Fruit fly (Drosophila melanogaster) whole organism, wandering third instar larva: Measurements from ENCODE around the gene CG14234.

Source experiments
- Abd-B ChIP-seq: fragments of >200 bp; optimal IDR thresholded peaks from 2 replicates; lab custom pipeline; 2017; ENCODE audit warnings: missing biosample characterization, missing genetic modification characterization
- CG32264 ChIP-seq: fragments of 200-800 bp; sonication (Bioruptor generic); optimal IDR thresholded peaks from 2 replicates; lab custom pipeline; 2016; ENCODE audit warnings: missing biosample characterization, missing genetic modification characterization
- CG9705 ChIP-seq: fragments of 200-800 bp; sonication (Bioruptor generic); optimal IDR thresholded peaks from 2 replicates; lab custom pipeline; 2018; ENCODE audit warnings: missing biosample characterization, mild to moderate bottlenecking, missing genetic modification characterization
- CrebA ChIP-seq: fragments of 200-800 bp; sonication (Bioruptor generic); optimal IDR thresholded peaks from 2 replicates; lab custom pipeline; 2016; ENCODE audit warnings: missing biosample characterization, mild to moderate bottlenecking, missing genetic modification characterization, borderline replicate concordance
- Dfd ChIP-seq: fragments of >200 bp; optimal IDR thresholded peaks from 2 replicates; lab custom pipeline; 2017; ENCODE audit warnings: missing biosample characterization, missing genetic modification characterization
- Dif ChIP-seq: fragments of 200-275, 200-300 bp; sonication (Bioruptor generic); optimal IDR thresholded peaks from 2 replicates; lab custom pipeline; 2018; ENCODE audit warnings: missing biosample characterization, missing genetic modification characterization; ENCODE audit not compliant: partially characterized antibody
- GATAd ChIP-seq: sonication (Bioruptor generic); optimal IDR thresholded peaks from 2 replicates; lab custom pipeline; 2016; ENCODE audit warnings: missing biosample characterization, missing genetic modification characterization
- HLH106 ChIP-seq: fragments of 200-800 bp; optimal IDR thresholded peaks from 3 replicates; lab custom pipeline; 2019; ENCODE audit warnings: missing biosample characterization, mild to moderate bottlenecking, missing genetic modification characterization, moderate library complexity
- Hnf4 ChIP-seq: fragments of 200-800 bp; sonication (Bioruptor generic); optimal IDR thresholded peaks from 2 replicates; lab custom pipeline; 2016; ENCODE audit warnings: missing biosample characterization, mild to moderate bottlenecking, missing genetic modification characterization
- Hr78 ChIP-seq: fragments of >200 bp; optimal IDR thresholded peaks from 2 replicates; lab custom pipeline; 2017; ENCODE audit warnings: missing biosample characterization, missing genetic modification characterization
- Hr83 ChIP-seq: fragments of 200-300 bp; sonication (Bioruptor generic); optimal IDR thresholded peaks from 2 replicates; lab custom pipeline; 2016; ENCODE audit warnings: missing biosample characterization, mild to moderate bottlenecking, missing genetic modification characterization, moderate library complexity; ENCODE audit not compliant: poor library complexity, severe bottlenecking
- Jra ChIP-seq: sonication (Bioruptor generic); optimal IDR thresholded peaks from 2 replicates; lab custom pipeline; 2016; ENCODE audit warnings: missing biosample characterization, missing genetic modification characterization
- Mio ChIP-seq: sonication (Bioruptor generic); optimal IDR thresholded peaks from 2 replicates; lab custom pipeline; 2016; ENCODE audit warnings: missing biosample characterization, missing genetic modification characterization
- Myc ChIP-seq: fragments of >200 bp; optimal IDR thresholded peaks from 2 replicates; lab custom pipeline; 2017
- N ChIP-seq: fragments of >200 bp; optimal IDR thresholded peaks from 2 replicates; lab custom pipeline; 2018; ENCODE audit warnings: missing biosample characterization, missing external identifiers, missing genetic modification characterization
- OdsH ChIP-seq: fragments of 200-800 bp; sonication (Bioruptor generic); optimal IDR thresholded peaks from 2 replicates; lab custom pipeline; 2016; ENCODE audit warnings: missing biosample characterization, mild to moderate bottlenecking, missing genetic modification characterization
- Rel ChIP-seq, 2 experiments: fragments of 200-800 bp; sonication (Bioruptor generic) in 1 of 2; optimal IDR thresholded peaks; 2 replicates in 1 of 2; 3 replicates in 1 of 2; lab custom pipeline; 2016 to 2019; ENCODE audit warnings: mild to moderate bottlenecking in 2 of 2, missing biosample characterization in 2 of 2, missing genetic modification characterization in 2 of 2, moderate library complexity in 1 of 2
- Sp1 ChIP-seq: fragments of 200-800 bp; sonication (Bioruptor generic); optimal IDR thresholded peaks from 3 replicates; lab custom pipeline; 2019; ENCODE audit warnings: missing biosample characterization, mild to moderate bottlenecking, missing genetic modification characterization, moderate library complexity
- Vsx2 ChIP-seq: fragments of 200-300, 225-300 bp; sonication (Bioruptor generic); optimal IDR thresholded peaks from 2 replicates; lab custom pipeline; 2018; ENCODE audit warnings: missing biosample characterization, missing genetic modification characterization; ENCODE audit not compliant: partially characterized antibody
- br ChIP-seq: fragments of 200-800 bp; sonication (Bioruptor generic); optimal IDR thresholded peaks from 2 replicates; lab custom pipeline; 2016; ENCODE audit warnings: missing biosample characterization, missing genetic modification characterization
- brk ChIP-seq: fragments of 200-800 bp; sonication (Bioruptor generic); optimal IDR thresholded peaks from 2 replicates; lab custom pipeline; 2016; ENCODE audit warnings: missing biosample characterization, mild to moderate bottlenecking, missing genetic modification characterization
- dl ChIP-seq, 2 experiments: fragments of 175-275, 200-275 bp in 1 of 2; fragments of 200-275 bp in 1 of 2; sonication (Bioruptor generic); optimal IDR thresholded peaks; lab custom pipeline; 2018; ENCODE audit warnings: mild to moderate bottlenecking in 2 of 2, missing biosample characterization in 2 of 2, missing genetic modification characterization in 2 of 2, moderate library complexity in 2 of 2; ENCODE audit not compliant: partially characterized antibody in 2 of 2, insufficient read depth in 1 of 2
- dmrt93B ChIP-seq: fragments of 200-800 bp; sonication (Bioruptor generic); optimal IDR thresholded peaks from 2 replicates; lab custom pipeline; 2018; ENCODE audit warnings: missing biosample characterization, mild to moderate bottlenecking, missing genetic modification characterization
- dsf ChIP-seq: sonication (Bioruptor generic); optimal IDR thresholded peaks from 2 replicates; lab custom pipeline; 2016; ENCODE audit warnings: missing biosample characterization, missing genetic modification characterization, borderline replicate concordance
- ey ChIP-seq: fragments of 200-800 bp; sonication (Bioruptor generic); optimal IDR thresholded peaks from 2 replicates; lab custom pipeline; 2016; ENCODE audit warnings: missing biosample characterization, missing genetic modification characterization
- foxo ChIP-seq, 2 experiments: fragments of 200-800 bp; sonication (Bioruptor generic); optimal IDR thresholded peaks; 2 replicates in 1 of 2; 3 replicates in 1 of 2; lab custom pipeline; 2016 to 2017; ENCODE audit warnings: missing biosample characterization in 2 of 2, missing genetic modification characterization in 2 of 2
- fru ChIP-seq: fragments of 200-800 bp; sonication (Bioruptor generic); optimal IDR thresholded peaks from 3 replicates; lab custom pipeline; 2016; ENCODE audit warnings: missing biosample characterization, mild to moderate bottlenecking, missing genetic modification characterization
- h ChIP-seq: fragments of 200-800 bp; sonication (Bioruptor generic); optimal IDR thresholded peaks from 3 replicates; lab custom pipeline; 2016; ENCODE audit warnings: missing biosample characterization, mild to moderate bottlenecking, missing genetic modification characterization
- jim ChIP-seq: fragments of 175-275, 200-325 bp; sonication (Bioruptor generic); optimal IDR thresholded peaks from 2 replicates; lab custom pipeline; 2016; ENCODE audit warnings: missing biosample characterization, mild to moderate bottlenecking, missing genetic modification characterization
- lola ChIP-seq: fragments of >200 bp; optimal IDR thresholded peaks from 2 replicates; lab custom pipeline; 2017; ENCODE audit warnings: missing biosample characterization, missing genetic modification characterization
- pan ChIP-seq: fragments of >200 bp; optimal IDR thresholded peaks from 2 replicates; lab custom pipeline; 2017
- psq ChIP-seq: fragments of 200-800 bp; sonication (Bioruptor generic); optimal IDR thresholded peaks from 3 replicates; lab custom pipeline; 2017; ENCODE audit warnings: missing biosample characterization, mild to moderate bottlenecking, missing genetic modification characterization, moderate library complexity
- rgr ChIP-seq: fragments of 200-800 bp; sonication (Bioruptor generic); optimal IDR thresholded peaks from 3 replicates; lab custom pipeline; 2016; ENCODE audit warnings: missing biosample characterization, mild to moderate bottlenecking, missing genetic modification characterization
- sage ChIP-seq: fragments of 200-800 bp; sonication (Bioruptor generic); optimal IDR thresholded peaks from 2 replicates; lab custom pipeline; 2016; ENCODE audit warnings: missing biosample characterization, mild to moderate bottlenecking, missing genetic modification characterization
- sv ChIP-seq: fragments of 200-800 bp; sonication (Bioruptor generic); optimal IDR thresholded peaks from 3 replicates; lab custom pipeline; 2016; ENCODE audit warnings: missing biosample characterization, missing genetic modification characterization
- tai ChIP-seq: sonication (Bioruptor generic); optimal IDR thresholded peaks from 2 replicates; lab custom pipeline; 2016; ENCODE audit warnings: missing biosample characterization, missing genetic modification characterization
- usp ChIP-seq: fragments of >200 bp; optimal IDR thresholded peaks from 2 replicates; lab custom pipeline; 2017; ENCODE audit warnings: missing biosample characterization, missing genetic modification characterization
- woc ChIP-seq: sonication (Bioruptor generic); optimal IDR thresholded peaks from 2 replicates; lab custom pipeline; 2016; ENCODE audit warnings: missing biosample characterization, mild to moderate bottlenecking, missing genetic modification characterization

The CG14234 gene

DNA sequence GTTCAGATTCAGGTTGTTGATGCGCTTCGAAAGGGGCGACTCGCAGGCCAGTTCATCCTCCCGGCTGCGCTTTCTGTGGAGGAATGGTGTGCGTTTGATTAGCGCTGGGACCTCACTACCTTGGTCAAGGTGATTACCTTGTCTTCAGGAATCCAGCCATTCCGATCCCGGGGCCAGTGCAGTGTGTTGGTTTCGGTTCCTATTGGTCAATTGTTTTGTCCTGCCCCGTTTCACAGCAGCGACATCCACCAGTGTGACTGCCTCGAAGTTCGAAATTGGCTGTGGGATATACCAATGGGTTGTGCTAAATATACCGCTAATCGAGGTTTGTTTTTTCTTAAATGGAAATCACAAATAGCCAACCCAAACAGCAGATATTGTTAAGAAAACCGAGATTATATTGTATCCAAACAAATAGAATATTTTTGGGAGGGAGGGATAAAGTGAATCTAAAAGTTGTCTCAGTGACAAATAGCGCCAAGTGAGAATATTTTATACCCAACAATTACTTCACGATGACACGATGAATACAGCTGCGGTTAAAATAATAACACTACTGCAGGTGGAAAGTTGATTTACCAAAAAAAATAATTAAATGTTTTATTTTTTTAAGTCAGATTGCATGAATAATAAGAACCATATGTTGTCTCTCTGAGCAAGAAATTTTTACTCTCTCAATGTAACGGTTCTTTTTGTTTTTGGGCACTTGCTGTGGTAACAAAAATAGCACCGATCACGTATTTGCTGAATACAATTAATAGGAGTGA, 40.4 kb upstream of the CG14234 start, which contains the start of gene CG14229:
Gene CG14229 (minus strand): TSS at position 459 of the 767 bp plus-strand sequence.
- TF ChIP-seq jim (no peak), woc (GFP tag; lab: Kevin White, UChicago) (peak; percentile 20), sv (GFP tag; lab: Kevin White, UChicago) (no peak), Sp1 (GFP tag; lab: Kevin White, UChicago) (no peak), tai (no peak), CG32264 (GFP tag; lab: Kevin White, UChicago) (no peak), Dif (GFP tag; lab: Kevin White, UChicago) (no peak), OdsH (GFP tag; lab: Kevin White, UChicago) (no peak), Abd-B (no peak), CG9705 (GFP tag; lab: Kevin White, UChicago) (no peak), Jra (no peak), usp (GFP tag; lab: Kevin White, UChicago) (no peak), pan (no peak), dl (GFP tag; optimal IDR thresholded peaks at IDR 0.05; lab: Kevin White, UChicago; ENCODE audit: insufficient read depth in 1 of 2, partially characterized antibody in 2 of 2) (no peak), Dfd (no peak), N (GFP tag; lab: Kevin White, UChicago) (no peak), dmrt93B (GFP tag; lab: Kevin White, UChicago) (no peak), sage (no peak), lola (GFP tag; lab: Kevin White, UChicago) (no peak), Hr78 (GFP tag; lab: Kevin White, UChicago) (no peak), h (peak; percentile 30), dsf (GFP tag; lab: Kevin White, UChicago) (no peak), brk (GFP tag; lab: Kevin White, UChicago) (no peak), Hnf4 (GFP tag; lab: Kevin White, UChicago) (peak; percentile 41), Hr83 (no peak), br (GFP tag; lab: Kevin White, UChicago) (no peak), psq (GFP tag; lab: Kevin White, UChicago) (no peak), CrebA (no peak), Mio (GFP tag; lab: Kevin White, UChicago) (no peak), HLH106 (tag; lab: Kevin White, UChicago) (no peak), fru (peak; percentile 8), Myc (no peak), rgr (GFP tag; lab: Kevin White, UChicago) (no peak), Rel (GFP tag; optimal IDR thresholded peaks at IDR 0.05; lab: Kevin White, UChicago) (no peak), Rel (tag; optimal IDR thresholded peaks at IDR 0.05; lab: Kevin White, UChicago) (peak; percentile 36), ey (GFP tag; lab: Kevin White, UChicago) (peak; percentile 8), foxo (GFP tag; optimal IDR thresholded peaks at IDR 0.05; lab: Kevin White, UChicago) (peak in 1 of 2 experiments; percentile 28), GATAd (GFP tag; lab: Kevin White, UChicago) (no peak), Vsx2 (GFP tag; lab: Kevin White, UChicago) (no peak)

DNA sequence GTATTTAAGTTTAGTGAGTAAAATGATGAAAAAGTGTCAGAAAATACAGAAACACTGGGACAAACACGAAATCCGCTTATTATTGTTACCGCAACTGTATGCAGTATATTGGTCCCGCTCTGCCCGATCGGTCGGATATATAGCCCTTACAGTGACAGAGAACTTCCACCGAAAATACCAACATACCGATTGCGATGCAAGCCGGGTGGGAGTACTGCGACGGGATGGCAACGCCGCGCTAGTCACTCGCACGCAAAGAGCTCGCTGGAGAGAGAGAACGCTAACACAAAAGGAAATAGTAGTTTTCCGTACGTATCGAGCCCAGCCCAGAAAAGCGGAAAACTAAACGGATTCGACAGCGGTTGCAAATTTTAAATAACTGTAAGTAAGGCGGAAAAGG, 38.5 kb upstream of the CG14234 start, which contains the start of gene Cdc42:
Gene Cdc42 (plus strand): TSS at position 247 of the 400 bp plus-strand sequence.
- TF ChIP-seq Hr83 (peak; percentile 12), fru (no peak), Jra (no peak)
